Fruit fly (Drosophila melanogaster) whole organism, larva: ENCODE data around the gene CG5555.

Experiments used
- noc ChIP-seq: fragments of 200-800 bp; sonication (Bioruptor generic); optimal IDR thresholded peaks from 3 replicates; lab custom pipeline; 2019; ENCODE audit warnings: missing biosample characterization, mild to moderate bottlenecking, missing genetic modification characterization, moderate library complexity

CG5555 gene

DNA sequence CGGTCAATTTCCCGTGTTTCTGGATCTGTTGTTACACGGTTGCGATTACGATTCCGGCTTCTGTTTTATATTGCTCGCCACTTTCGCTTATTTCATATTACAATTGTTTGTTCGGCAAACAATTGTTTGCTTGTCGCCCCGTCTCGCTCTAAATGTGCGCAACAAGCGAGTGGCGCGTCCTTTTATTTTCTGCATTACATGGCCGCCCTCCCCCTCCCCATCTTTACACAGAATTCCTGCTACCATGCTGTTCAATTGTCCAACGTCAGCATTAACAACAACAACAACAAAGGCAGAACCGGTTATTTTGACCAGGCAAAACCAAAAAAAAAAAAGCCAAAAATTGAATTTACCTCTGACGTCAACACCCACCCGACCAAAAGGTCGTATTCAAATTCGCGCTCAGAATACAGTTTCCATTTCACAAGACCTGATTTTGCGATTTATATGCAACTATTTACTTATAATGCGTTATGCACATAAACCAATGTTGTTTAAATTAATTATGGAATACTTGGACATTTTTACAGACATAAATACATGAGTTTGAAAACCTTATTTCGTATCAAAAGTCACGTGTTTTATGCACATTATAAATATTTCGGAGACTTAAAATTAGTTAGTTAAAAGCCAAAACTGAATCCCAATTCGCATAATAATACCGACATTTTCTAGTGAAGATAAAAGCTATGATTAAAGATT, 14.1 kb downstream of the CG5555 start:
- no peak for TF ChIP-seq noc

DNA sequence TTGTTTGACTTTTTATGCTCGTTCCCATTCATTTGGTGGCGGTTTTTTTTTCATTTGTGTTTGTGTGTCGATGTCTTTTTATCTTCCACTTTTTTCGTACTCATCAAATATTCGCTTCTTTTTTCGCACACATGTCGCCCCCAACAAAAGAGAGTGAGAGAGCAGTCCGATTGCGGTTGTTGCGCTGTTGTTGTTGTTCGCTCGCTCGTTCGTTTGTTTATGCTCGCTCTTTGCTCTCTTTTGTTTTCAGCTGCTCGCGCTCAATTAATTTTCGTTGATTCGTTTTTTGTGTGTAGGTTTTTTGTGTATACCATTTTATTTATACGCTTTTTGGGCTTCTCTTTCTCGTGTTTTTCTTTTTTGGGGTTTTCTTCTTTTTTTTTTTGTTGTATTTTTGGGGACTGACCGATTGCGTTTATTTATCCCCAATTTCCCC, 14.7 kb downstream of the CG5555 start:
- TF ChIP-seq noc = no peak

DNA sequence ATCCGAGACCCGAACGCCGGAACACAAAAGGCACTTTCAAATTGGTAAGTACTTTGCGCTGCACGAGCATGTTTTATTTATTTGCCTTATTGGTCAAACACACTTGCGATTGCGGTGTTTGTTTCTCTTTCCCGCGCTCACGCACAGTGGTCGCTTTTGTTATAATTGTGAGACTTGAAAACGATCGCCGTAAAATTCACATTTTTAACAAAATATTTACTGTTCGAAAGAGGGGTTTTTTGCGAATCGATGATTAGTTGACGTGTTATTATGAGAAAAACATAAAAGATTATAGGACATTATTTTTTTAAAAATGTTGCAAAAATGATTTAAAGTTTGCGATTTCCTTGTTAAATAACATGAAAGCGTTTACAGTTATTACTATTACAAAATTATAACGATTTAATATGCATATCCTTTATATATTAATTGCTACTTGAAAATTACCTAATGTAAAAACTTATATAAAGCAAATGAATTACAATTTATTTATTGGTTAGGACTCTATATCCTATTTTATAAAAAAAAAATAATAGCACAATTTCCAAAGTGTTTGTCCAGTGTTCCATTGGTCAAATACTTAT, 15.4 kb downstream of the CG5555 start:
- no peak for TF ChIP-seq noc

DNA sequence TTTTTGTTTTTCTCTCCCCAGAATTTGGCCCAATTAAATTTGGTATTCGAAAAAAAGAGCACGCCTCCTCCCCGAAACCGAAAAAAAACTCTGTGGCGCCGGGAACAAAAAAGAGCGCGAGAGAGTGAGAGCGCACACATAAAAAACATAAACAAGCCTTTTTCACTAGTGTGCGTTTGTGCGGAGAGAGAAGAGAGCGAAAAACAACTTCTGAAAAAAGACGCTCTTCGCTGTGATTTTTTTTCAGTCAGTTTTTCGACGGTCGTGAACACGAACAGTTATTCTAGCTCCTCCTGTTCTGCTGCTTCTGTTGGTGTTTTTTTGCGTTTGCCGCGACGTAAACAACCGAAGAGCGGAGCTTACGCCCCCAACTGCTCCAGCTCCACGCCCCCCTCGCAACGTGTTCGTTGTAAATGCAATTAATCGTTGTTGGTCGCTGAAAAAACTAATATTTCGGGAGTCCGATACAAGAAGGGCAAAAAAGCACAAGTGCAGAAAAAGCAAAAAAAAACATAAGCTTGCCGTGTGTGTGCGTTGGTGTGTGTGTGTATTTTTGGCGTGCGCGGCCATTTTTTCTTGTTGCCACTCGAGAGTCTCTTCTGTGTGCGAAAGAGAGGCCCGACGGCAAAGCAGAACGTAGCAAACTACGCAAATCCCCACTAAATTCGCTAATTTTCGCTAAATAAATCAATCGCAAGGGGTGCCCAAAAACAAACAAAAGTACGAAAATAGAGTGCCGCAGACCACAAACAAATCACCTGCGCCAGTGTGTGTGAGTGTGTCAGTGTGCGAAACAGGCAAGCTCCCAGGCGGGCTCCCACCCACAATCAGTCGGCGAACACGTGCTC, 16.1 kb downstream of the CG5555 start, which contains the start of gene sqz:
Gene sqz (plus strand): TSS at position 240 of the 848 bp plus-strand sequence.
- peak; percentile 9 for TF ChIP-seq noc

DNA sequence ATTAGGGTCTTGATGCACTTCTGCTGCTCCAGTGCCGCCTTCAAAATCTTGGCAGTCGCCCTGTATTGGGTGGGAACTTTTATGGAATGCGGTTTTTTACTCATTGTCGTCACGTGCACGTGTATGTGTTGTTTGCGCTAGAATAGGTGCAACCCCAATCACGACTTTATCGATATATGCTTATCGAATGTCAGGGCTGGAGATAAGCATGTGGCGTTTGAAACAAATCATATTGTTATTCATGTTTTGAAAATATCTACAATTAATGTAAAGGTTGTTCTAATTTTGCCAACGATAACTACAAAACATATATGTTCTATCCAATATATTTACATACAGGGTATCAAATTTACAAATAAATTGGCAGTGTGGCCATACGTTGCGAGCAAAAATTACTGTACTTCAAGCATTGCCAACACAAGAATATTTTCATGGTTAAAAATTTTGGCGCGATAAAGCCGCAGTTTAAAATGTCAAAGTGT, 18.2 kb downstream of the CG5555 start, which contains the start of the genes CG42359 and Nsun5:
Gene CG42359 (minus strand): TSS at position 166 of the 482 bp plus-strand sequence.
Gene Nsun5 (minus strand): TSS at position 166 of the 482 bp plus-strand sequence.
- TF ChIP-seq noc = peak; percentile 77

DNA sequence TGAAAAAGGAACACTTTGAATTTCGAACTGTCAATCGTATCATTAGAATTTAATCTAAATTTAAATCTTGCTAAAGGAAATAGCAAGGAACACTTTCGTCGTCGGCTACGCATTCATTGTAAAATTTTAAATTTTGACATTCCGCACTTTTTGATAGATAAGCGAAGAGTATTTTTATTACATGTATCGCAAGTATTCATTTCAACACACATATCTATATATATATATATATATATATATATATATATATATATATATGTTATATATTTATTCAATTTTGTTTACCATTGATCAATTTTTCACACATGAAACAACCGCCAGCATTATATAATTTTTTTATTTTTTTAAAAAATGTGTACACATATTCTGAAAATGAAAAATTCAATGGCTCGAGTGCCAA, 20.6 kb downstream of the CG5555 start, which contains the start of gene CG11779:
Gene CG11779 (minus strand): TSS at position 101 of the 400 bp plus-strand sequence.
- no peak for TF ChIP-seq noc

DNA sequence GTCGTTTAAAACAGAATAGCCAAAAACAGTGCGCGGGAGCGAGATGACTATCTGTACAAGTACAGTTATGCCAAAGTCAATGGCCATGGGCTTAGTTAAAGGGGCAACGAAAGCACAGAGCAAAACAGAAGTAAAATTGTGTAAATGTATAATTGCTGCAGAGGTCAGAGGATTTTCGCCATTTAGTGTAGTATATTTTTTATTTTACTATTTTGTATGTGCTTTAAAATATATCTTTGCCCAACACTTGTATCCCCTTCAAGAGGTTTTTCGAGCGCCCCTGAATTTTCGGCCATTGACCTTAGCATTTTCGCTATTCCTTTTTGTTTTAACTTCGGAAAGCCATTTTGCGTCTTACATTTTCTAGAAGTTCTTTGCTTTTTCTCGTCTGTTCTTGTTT, 22.3 kb downstream of the CG5555 start:
- TF ChIP-seq noc = no peak

DNA sequence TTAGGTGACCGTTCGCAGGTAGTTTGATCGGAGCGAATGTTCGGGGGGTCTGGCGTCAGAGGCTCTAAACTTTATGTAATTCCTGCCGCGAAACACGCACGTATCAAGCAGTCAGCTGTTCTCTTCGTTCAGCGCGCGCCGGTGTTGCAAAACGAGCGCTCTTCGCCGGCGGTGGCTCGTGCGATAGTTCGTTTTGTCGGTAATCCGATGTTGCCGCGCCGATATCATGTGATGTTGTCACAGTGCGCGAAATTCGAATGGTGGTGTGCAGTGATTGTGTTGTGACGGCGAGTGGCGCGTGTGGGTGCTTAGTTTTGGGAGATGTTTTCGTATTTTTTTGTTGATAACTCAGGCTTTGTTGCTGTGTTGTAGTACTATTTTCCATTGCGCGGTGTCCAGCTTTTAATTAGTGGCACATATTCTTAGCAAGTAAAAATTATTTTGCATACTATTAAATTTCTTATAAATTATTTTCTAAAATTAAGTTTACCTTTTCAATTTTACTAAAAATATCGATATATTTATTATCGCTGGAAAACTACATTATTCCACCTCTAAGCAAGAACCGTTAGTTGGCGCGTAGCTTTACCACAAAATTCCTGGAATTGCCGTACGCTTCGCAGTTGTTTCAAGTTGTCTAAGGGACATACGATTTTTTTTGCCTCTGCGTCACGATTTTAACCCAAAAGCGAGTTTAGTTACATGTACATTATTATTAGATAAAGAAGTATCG, 23.5 kb downstream of the CG5555 start, which contains the start of gene nanos:
Gene nanos (plus strand): TSS at position 569 of the 733 bp plus-strand sequence.
- peak; percentile 57 for TF ChIP-seq noc

DNA sequence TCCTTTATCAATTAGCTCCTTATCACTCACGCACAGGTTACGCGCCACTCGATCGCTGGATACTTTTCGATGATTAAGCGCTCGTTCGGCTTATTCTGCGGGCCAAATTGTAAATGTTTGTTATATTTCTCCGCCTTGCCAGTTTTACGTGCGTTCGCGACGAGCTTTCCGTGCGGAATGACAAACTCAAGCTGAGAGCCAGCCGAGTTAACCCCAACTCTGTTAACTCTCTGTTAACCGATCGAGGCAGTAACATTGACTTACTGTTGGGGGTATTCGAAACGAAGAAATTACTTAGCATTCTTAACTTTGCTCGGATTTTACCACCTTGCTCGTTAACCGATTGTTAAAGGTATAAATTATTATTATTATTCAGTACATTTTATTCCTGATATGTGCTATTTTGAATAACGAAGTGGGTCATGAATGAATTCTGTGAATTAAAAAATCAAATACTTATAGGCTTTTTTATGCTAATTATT, 26.8 kb downstream of the CG5555 start, which contains the start of gene CG5835:
Gene CG5835 (minus strand): TSS at position 185 of the 482 bp plus-strand sequence.
- peak; percentile 61 for TF ChIP-seq noc

DNA sequence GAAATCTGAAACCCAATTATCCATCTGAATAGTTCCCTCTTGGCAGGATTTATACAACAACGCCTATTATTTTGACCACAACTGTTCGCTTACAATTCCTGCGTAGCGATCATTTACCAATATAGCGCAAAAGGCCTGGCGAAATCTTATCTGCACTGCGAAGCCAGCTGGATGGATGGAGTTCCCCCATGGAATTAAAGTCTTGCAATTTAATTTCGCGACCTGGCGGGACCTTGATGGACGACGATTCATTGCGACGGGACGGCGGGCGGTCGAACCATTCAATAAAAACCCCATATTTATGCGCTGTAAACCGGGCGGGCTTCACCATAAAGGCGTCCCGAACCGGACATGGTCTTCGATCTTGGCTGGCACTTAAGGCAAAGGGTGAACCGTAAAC, 27.5 kb downstream of the CG5555 start:
- no peak for TF ChIP-seq noc

DNA sequence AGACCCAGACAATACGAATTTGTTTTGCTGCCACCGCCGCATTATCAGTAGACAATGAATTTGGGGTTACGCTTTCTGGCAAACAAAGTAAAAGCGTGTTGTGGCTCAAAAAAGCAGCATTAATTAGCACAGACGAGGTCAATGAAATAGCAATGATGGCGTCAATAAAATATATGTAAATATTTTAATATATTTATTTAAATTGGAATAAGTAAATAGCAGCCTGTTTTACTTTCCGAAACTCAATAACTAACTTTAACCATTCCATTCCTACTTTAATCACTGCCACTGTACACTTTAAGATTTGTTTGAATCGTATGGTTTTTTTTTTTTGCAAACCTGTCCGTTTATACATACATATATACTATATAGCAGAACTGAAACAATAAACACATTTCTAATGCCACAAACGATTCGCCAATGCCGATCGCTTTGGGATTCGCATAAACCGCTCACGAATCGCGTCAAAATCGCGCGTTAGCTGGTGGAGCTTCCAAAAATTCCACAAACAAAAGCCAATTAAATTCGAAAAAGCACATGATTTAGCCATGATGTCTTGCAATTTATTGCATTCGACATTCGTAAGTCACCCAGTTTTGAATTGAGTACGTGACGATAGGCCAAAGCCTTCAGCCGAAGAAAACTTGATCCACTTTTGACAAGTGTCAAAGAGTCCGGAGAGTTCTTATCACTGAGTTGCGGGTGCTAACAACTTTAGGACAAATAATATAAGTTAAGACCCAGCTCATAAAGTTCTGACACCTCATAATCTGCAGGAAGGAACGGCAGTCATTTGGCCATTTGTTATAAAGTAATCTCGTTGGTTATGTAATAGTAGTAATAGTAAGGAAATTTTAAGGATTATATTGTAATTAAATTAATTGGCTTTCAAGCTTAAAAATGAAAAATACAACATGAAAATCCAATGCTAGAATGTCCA, 28.2 kb downstream of the CG5555 start:
- TF ChIP-seq noc = peak; percentile 83

DNA sequence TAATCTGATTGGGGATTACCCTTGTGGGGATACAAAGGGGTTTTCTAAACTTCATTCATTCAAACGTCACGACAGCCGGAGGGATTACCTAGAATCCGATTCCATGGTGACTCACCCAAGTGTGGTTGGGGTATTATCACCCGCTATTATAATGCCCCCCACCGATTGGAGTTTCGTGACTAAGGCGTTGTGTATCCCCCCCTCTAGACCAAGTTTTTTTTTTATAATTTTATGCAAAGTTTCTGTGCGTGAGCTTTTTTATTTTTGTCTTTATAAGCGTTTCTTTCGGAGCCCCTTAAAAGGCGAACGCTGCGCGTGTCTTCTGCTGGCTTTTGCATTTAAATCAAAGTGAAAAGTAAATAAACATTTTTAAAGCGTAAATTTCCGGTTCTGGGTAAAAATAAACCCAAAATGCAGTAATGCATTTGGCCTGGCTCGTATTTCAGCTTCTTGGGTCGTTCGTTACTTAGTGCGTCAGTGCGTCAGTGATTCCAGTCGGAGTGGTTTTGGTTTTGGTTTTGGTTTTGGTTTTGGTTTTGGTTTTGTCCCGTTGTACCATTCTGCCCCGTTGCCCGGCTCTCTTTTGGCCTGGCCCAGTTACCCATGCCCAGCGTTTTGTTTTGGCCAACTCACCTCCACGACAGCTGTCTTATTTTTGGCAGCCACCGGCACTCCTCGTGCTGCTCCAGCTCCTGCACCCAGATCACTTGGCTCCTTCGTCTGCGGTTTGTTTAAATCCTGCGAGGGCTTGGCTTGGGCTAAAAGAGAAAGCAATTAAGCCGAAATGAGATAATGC, 29.3 kb downstream of the CG5555 start:
- TF ChIP-seq noc = no peak

DNA sequence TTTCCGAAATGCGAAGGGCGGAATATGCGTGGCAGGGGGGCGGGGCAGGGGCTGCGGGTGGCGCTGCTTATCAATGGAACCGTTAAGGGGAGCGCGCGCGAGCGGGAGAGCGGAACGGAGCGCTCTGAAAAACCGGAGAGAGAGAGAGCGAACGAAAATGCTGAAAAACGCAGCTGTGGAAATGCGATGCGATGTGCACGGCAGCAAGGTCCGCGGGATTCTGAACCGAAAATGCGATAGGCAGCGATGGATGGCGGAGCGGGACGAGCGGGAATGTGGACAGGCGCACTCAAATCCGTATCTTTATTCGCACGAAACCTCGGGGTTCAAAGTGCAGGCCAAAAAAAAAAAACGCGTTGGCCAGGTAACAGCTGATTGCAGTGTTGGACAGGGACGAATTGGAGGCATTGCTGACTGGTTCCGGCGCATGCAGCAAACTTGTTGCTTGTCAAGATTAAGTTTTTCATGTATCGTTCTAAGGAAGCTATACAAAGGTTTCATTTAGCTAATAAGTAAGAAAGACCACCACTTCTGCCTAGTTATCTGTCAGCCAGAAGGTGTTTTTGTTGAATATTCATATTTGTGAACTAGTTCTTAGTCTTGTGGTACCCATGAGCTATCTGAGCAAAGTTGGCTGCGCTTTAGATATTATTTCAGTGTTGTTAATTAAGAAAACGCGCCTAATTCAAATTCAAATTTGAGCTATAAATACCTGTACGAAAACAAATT, 32.7 kb downstream of the CG5555 start, which contains the start of gene Ppcs:
Gene Ppcs (minus strand): TSS at position 400 of the 729 bp plus-strand sequence.
- TF ChIP-seq noc = peak; percentile 81
